Fruit fly (Drosophila melanogaster) whole organism, embryonic: ENCODE data around the gene CG45218.
A peak's percentile ranks its signal among the peaks of the same experiment; 100 is the strongest.

Experiments
- CG10267 ChIP-seq: fragments of 200-800 bp; sonication (Bioruptor generic); optimal IDR thresholded peaks from 2 replicates; lab custom pipeline; 2018; ENCODE audit warnings: missing biosample characterization, mild to moderate bottlenecking, missing genetic modification characterization, moderate library complexity
- CG1233 ChIP-seq: fragments of 200-800 bp; sonication (Bioruptor generic); optimal IDR thresholded peaks from 4 replicates; lab custom pipeline; 2018; ENCODE audit warnings: missing biosample characterization, mild to moderate bottlenecking, missing genetic modification characterization
- CG15601 ChIP-seq: fragments of 200-800 bp; sonication (Bioruptor generic); optimal IDR thresholded peaks from 3 replicates; lab custom pipeline; 2019; ENCODE audit warnings: missing biosample characterization, mild to moderate bottlenecking, missing genetic modification characterization, moderate library complexity
- CG16813 ChIP-seq: fragments of 200-800 bp; sonication (Bioruptor generic); IDR thresholded peaks from 3 replicates; pipeline ENCODE4 v1.3.6; 2022; ENCODE audit warnings: missing biosample characterization, missing genetic modification characterization; ENCODE audit not compliant: partially characterized antibody
- CG16863 ChIP-seq: fragments of 200-800 bp; sonication (Bioruptor generic); optimal IDR thresholded peaks from 3 replicates; lab custom pipeline; 2016; ENCODE audit warnings: missing biosample characterization, missing genetic modification characterization
- CG17568 ChIP-seq: fragments of 200-800 bp; sonication (Bioruptor generic); optimal IDR thresholded peaks from 2 replicates; lab custom pipeline; 2018; ENCODE audit warnings: missing biosample characterization, mild to moderate bottlenecking, missing genetic modification characterization, moderate library complexity
- CG17829 ChIP-seq: fragments of 200-800 bp; optimal IDR thresholded peaks from 2 replicates; lab custom pipeline; 2019; ENCODE audit warnings: missing biosample characterization, mild to moderate bottlenecking, missing genetic modification characterization, moderate library complexity
- CG18599 ChIP-seq: fragments of 200-800 bp; sonication (Bioruptor generic); optimal IDR thresholded peaks from 3 replicates; lab custom pipeline; 2017; ENCODE audit warnings: missing biosample characterization, missing genetic modification characterization, mild to moderate bottlenecking, moderate library complexity, missing genetic modification reagents
- CG2678 ChIP-seq: fragments of 200-800 bp; sonication (Bioruptor generic); optimal IDR thresholded peaks from 3 replicates; lab custom pipeline; 2019; ENCODE audit warnings: missing biosample characterization, mild to moderate bottlenecking, missing genetic modification characterization, moderate library complexity
- CG2875 ChIP-seq: fragments of 200-800 bp; sonication (Bioruptor generic); optimal IDR thresholded peaks from 2 replicates; lab custom pipeline; 2017; ENCODE audit warnings: missing biosample characterization, mild to moderate bottlenecking, missing genetic modification characterization, missing genetic modification reagents
- CG31441 ChIP-seq: fragments of 200-800 bp; sonication (Bioruptor generic); IDR thresholded peaks from 2 replicates; pipeline ENCODE4 v1.3.6; 2022; ENCODE audit warnings: missing biosample characterization, missing genetic modification characterization
- CG33213 ChIP-seq: fragments of 200-800 bp; sonication (Bioruptor generic); optimal IDR thresholded peaks from 3 replicates; lab custom pipeline; 2016; ENCODE audit warnings: missing biosample characterization, missing genetic modification characterization
- CG3995 ChIP-seq: fragments of 200-800 bp; sonication (Bioruptor generic); optimal IDR thresholded peaks from 3 replicates; lab custom pipeline; 2016; ENCODE audit warnings: missing biosample characterization, missing genetic modification characterization
- CG42726 ChIP-seq: fragments of 200-800 bp; sonication (Bioruptor generic); IDR thresholded peaks from 2 replicates; pipeline ENCODE4 v1.3.6; 2022; ENCODE audit warnings: missing biosample characterization, missing genetic modification characterization; ENCODE audit not compliant: partially characterized antibody
- CG43689 ChIP-seq: fragments of 200-800 bp; sonication (Bioruptor generic); IDR thresholded peaks from 2 replicates; pipeline ENCODE4 v1.3.6; 2022; ENCODE audit warnings: missing biosample characterization, missing genetic modification characterization
- CG5180 ChIP-seq: fragments of 200-800 bp; sonication (Bioruptor generic); optimal IDR thresholded peaks from 3 replicates; lab custom pipeline; 2017; ENCODE audit warnings: missing biosample characterization, missing genetic modification characterization, mild to moderate bottlenecking, moderate library complexity, missing genetic modification reagents
- CG6654 ChIP-seq: fragments of 200-800 bp; sonication (Bioruptor generic); optimal IDR thresholded peaks from 2 replicates; lab custom pipeline; 2017; ENCODE audit warnings: missing biosample characterization, mild to moderate bottlenecking, missing genetic modification characterization
- CG7357 ChIP-seq: fragments of 200-800 bp; sonication (Bioruptor generic); IDR thresholded peaks from 3 replicates; pipeline ENCODE4 v1.3.6; 2022; ENCODE audit warnings: missing biosample characterization, missing genetic modification characterization
- CG7839 ChIP-seq: fragments of 200-800 bp; sonication (Bioruptor generic); optimal IDR thresholded peaks from 3 replicates; lab custom pipeline; 2018; ENCODE audit warnings: missing biosample characterization, mild to moderate bottlenecking, missing genetic modification characterization, moderate library complexity
- CG8478 ChIP-seq: fragments of >200 bp; optimal IDR thresholded peaks from 2 replicates; lab custom pipeline; 2018
- CHES-1-like ChIP-seq: fragments of 200-800 bp; sonication (Bioruptor generic); optimal IDR thresholded peaks from 2 replicates; lab custom pipeline; 2016; ENCODE audit warnings: missing biosample characterization, missing genetic modification characterization
- CrebB ChIP-seq: fragments of 200-800 bp; sonication (Bioruptor generic); optimal IDR thresholded peaks from 3 replicates; lab custom pipeline; 2018; ENCODE audit warnings: missing biosample characterization, mild to moderate bottlenecking, missing genetic modification characterization
- Dp ChIP-seq: fragments of 200-800 bp; sonication (Bioruptor generic); optimal IDR thresholded peaks from 2 replicates; lab custom pipeline; 2018; ENCODE audit warnings: missing biosample characterization, mild to moderate bottlenecking, missing genetic modification characterization, moderate library complexity
- Eip74EF ChIP-seq, 2 experiments: fragments of 200-800 bp in 1 of 2; fragments of >200 bp in 1 of 2; sonication (Bioruptor generic) in 1 of 2; optimal IDR thresholded peaks; 2 replicates each; lab custom pipeline; 2017 to 2019; ENCODE audit warnings: missing biosample characterization in 2 of 2, missing genetic modification characterization in 2 of 2, mild to moderate bottlenecking in 1 of 2, moderate library complexity in 1 of 2
- Hey ChIP-seq: fragments of 200-800 bp; sonication (Bioruptor generic); optimal IDR thresholded peaks from 3 replicates; lab custom pipeline; 2018; ENCODE audit warnings: missing biosample characterization, mild to moderate bottlenecking, missing genetic modification characterization
- Hr3 ChIP-seq: fragments of 200-800 bp; sonication (Bioruptor generic); optimal IDR thresholded peaks from 3 replicates; lab custom pipeline; 2016; ENCODE audit warnings: missing biosample characterization, missing genetic modification characterization
- Hr39 ChIP-seq: fragments of >200 bp; optimal IDR thresholded peaks from 2 replicates; lab custom pipeline; 2017
- Mrtf ChIP-seq: fragments of 200-800 bp; sonication (Bioruptor generic); IDR thresholded peaks from 3 replicates; pipeline ENCODE4 v1.3.6; 2022; ENCODE audit warnings: missing biosample characterization, missing genetic modification characterization
- Nf-YC ChIP-seq: fragments of 200-800 bp; optimal IDR thresholded peaks from 3 replicates; lab custom pipeline; 2019; ENCODE audit warnings: missing biosample characterization, mild to moderate bottlenecking, missing genetic modification characterization, moderate library complexity
- Sry-β ChIP-seq: fragments of 200-800 bp; sonication (Bioruptor generic); optimal IDR thresholded peaks from 2 replicates; lab custom pipeline; 2018; ENCODE audit warnings: missing biosample characterization, mild to moderate bottlenecking, missing genetic modification characterization, moderate library complexity
- TFAM ChIP-seq: fragments of 200-800 bp; sonication (Bioruptor generic); optimal IDR thresholded peaks from 2 replicates; lab custom pipeline; 2017; ENCODE audit warnings: missing biosample characterization, missing genetic modification characterization, inconsistent platforms
- ac ChIP-seq: fragments of 200-800 bp; sonication (Bioruptor generic); optimal IDR thresholded peaks from 3 replicates; lab custom pipeline; 2017; ENCODE audit warnings: missing biosample characterization, mild to moderate bottlenecking, missing genetic modification characterization
- az2 ChIP-seq: fragments of 200-800 bp; sonication (Bioruptor generic); optimal IDR thresholded peaks from 3 replicates; lab custom pipeline; 2016; ENCODE audit warnings: missing biosample characterization, missing genetic modification characterization
- cas ChIP-seq: fragments of 200-800 bp; sonication (Bioruptor generic); IDR thresholded peaks from 2 replicates; pipeline ENCODE4 v1.3.6; 2022; ENCODE audit warnings: missing biosample characterization, missing genetic modification characterization
- cg ChIP-seq: fragments of 200-800 bp; sonication (Bioruptor generic); optimal IDR thresholded peaks from 3 replicates; lab custom pipeline; 2019; ENCODE audit warnings: missing biosample characterization, mild to moderate bottlenecking, missing genetic modification characterization, moderate library complexity
- chif ChIP-seq, 2 experiments: fragments of 200-800 bp; sonication (Bioruptor generic); optimal IDR thresholded peaks; 3 replicates each; lab custom pipeline; 2016; ENCODE audit warnings: missing biosample characterization in 2 of 2, missing genetic modification characterization in 2 of 2
- chn ChIP-seq: fragments of 200-800 bp; sonication (Bioruptor generic); optimal IDR thresholded peaks from 2 replicates; lab custom pipeline; 2016; ENCODE audit warnings: missing biosample characterization, missing genetic modification characterization
- croc ChIP-seq: fragments of 200-800 bp; sonication (Bioruptor generic); conservative IDR thresholded peaks from 3 replicates; pipeline ENCODE4 v1.3.6; 2022; ENCODE audit warnings: missing biosample characterization, missing genetic modification characterization
- dysf ChIP-seq: fragments of 200-800 bp; sonication (Bioruptor generic); IDR thresholded peaks from 3 replicates; pipeline ENCODE4 v1.3.6; 2022; ENCODE audit warnings: missing biosample characterization, missing genetic modification characterization
- fd102C ChIP-seq: fragments of 200-800 bp; sonication (Bioruptor generic); optimal IDR thresholded peaks from 2 replicates; lab custom pipeline; 2018; ENCODE audit warnings: missing biosample characterization, mild to moderate bottlenecking, missing genetic modification characterization, moderate library complexity
- fd96Cb ChIP-seq: fragments of 200-800 bp; sonication (Bioruptor generic); optimal IDR thresholded peaks from 2 replicates; lab custom pipeline; 2018; ENCODE audit warnings: missing biosample characterization, mild to moderate bottlenecking, missing genetic modification characterization, moderate library complexity
- grn ChIP-seq: fragments of 200-800 bp; sonication (Bioruptor generic); optimal IDR thresholded peaks from 3 replicates; lab custom pipeline; 2017; ENCODE audit warnings: missing biosample characterization, missing genetic modification characterization
- pfk ChIP-seq: fragments of 200-800 bp; sonication (Bioruptor generic); optimal IDR thresholded peaks from 2 replicates; lab custom pipeline; 2018; ENCODE audit warnings: missing biosample characterization, mild to moderate bottlenecking, missing genetic modification characterization, moderate library complexity
- pros ChIP-seq: fragments of 200-800 bp; sonication (Bioruptor generic); optimal IDR thresholded peaks from 3 replicates; lab custom pipeline; 2019; ENCODE audit warnings: missing biosample characterization, mild to moderate bottlenecking, missing genetic modification characterization, moderate library complexity
- ranshi ChIP-seq: fragments of 200-800 bp; sonication (Bioruptor generic); IDR thresholded peaks from 2 replicates; pipeline ENCODE4 v1.3.6; 2022; ENCODE audit warnings: missing biosample characterization, missing genetic modification characterization
- rib ChIP-seq: fragments of 200-800 bp; sonication (Bioruptor generic); IDR thresholded peaks from 2 replicates; pipeline ENCODE4 v1.3.6; 2022; ENCODE audit warnings: missing biosample characterization, missing genetic modification characterization
- sd ChIP-seq: fragments of 200-800 bp; sonication (Bioruptor generic); optimal IDR thresholded peaks from 3 replicates; lab custom pipeline; 2018; ENCODE audit warnings: missing biosample characterization, mild to moderate bottlenecking, missing genetic modification characterization, moderate library complexity
- seq ChIP-seq: fragments of 200-800 bp; sonication (Bioruptor generic); IDR thresholded peaks from 2 replicates; pipeline ENCODE4 v1.3.6; 2022; ENCODE audit warnings: missing biosample characterization, missing genetic modification characterization
- usp ChIP-seq: fragments of >200 bp; optimal IDR thresholded peaks from 2 replicates; lab custom pipeline; 2017; ENCODE audit warnings: missing biosample characterization, missing genetic modification characterization
- wor ChIP-seq: fragments of 200-800 bp; sonication (Bioruptor generic); IDR thresholded peaks from 2 replicates; pipeline ENCODE4 v1.3.6; 2022; ENCODE audit warnings: missing biosample characterization, missing genetic modification characterization

CG45218 gene

DNA sequence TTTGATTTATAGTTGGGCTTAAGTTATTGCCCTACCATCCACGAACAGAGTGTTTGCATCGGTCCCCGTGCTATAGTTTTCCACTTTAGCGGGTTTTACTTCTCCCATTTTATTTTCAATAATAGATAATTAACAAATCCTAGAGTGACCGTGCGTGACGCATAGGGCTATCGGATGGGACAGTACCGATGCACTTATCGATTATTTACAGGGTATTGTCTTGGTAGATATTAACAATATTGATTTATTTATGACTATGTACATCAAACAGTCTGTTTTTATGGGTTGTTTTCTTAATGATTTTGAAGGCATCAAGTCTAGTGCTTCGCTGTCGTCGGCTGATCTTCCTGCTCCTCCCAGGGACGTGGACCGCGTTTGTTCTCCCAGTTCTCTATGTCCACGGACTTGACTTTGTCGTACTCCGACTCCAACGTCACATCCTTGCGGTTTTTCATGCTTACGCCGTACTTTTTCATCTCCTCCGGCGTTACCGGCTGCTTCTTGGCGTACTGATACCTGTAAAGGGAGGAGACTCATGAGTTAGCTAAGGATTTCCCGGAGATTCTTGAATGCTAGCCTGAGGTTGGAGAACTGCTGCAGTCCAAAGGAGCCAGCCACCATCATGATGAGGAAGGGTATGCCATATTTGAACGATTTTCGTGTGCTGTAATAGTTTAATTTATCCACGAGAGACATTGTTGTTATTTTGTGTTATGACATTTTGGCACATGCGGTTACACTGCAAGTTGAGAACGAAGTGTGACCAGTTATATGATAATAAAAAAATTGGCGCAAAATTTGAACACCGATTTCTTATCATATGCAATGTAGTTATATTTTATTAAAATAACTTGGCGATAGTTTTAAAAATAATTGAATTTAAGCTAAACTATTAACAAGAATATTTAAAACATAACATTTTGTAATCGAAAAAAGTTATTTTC is 12.4 kb downstream of the CG45218 start, which contains the start of the genes MRG15 and Tm1 (continued):
- TF ChIP-seq CG2678 = no peak
- TF ChIP-seq CG8478 = no peak
- TF ChIP-seq CG10267 (tag; lab: Kevin White, UChicago) = no peak
- no peak for TF ChIP-seq chif (GFP tag; optimal IDR thresholded peaks at IDR 0.05; lab: Kevin White, UChicago)
- no peak for TF ChIP-seq CG31441
- TF ChIP-seq pros = no peak
- TF ChIP-seq chn = no peak
- peak; percentile 65 for TF ChIP-seq CG16813 (GFP tag; lab: Robert Waterston, UW)
- no peak for TF ChIP-seq CG42726 (GFP tag; lab: Robert Waterston, UW)
- no peak for TF ChIP-seq az2
- no peak for TF ChIP-seq Nf-YC
- no peak for TF ChIP-seq CG7357 (GFP tag; lab: Robert Waterston, UW)
- no peak for TF ChIP-seq rib (GFP tag; lab: Robert Waterston, UW)
- TF ChIP-seq cg (GFP tag; lab: Kevin White, UChicago) = no peak
- TF ChIP-seq seq (GFP tag; lab: Robert Waterston, UW) = no peak
- no peak for TF ChIP-seq usp (GFP tag; lab: Kevin White, UChicago)
- no peak for TF ChIP-seq grn (GFP tag; lab: Kevin White, UChicago)
- no peak for TF ChIP-seq ac
- TF ChIP-seq Hey (tag; lab: Kevin White, UChicago) = no peak
- no peak for TF ChIP-seq CrebB (tag; lab: Kevin White, UChicago)
- no peak for TF ChIP-seq CG15601
- no peak for TF ChIP-seq CG43689 (GFP tag; lab: Robert Waterston, UW)
- TF ChIP-seq cas (GFP tag; lab: Robert Waterston, UW) = no peak
- no peak for TF ChIP-seq Eip74EF (GFP tag; optimal IDR thresholded peaks at IDR 0.05; lab: Kevin White, UChicago)
- TF ChIP-seq fd102C (GFP tag; lab: Kevin White, UChicago) = no peak
- no peak for TF ChIP-seq sd (tag; lab: Kevin White, UChicago)
- no peak for TF ChIP-seq dysf
- TF ChIP-seq Hr3 (GFP tag; lab: Kevin White, UChicago) = no peak
- TF ChIP-seq croc (GFP tag; lab: Robert Waterston, UW) = no peak
- no peak for TF ChIP-seq CG6654 (GFP tag; lab: Kevin White, UChicago)
- no peak for TF ChIP-seq Sry-β (GFP tag; lab: Kevin White, UChicago)
- TF ChIP-seq CG3995 (GFP tag; lab: Kevin White, UChicago) = no peak
- TF ChIP-seq wor (GFP tag; lab: Robert Waterston, UW) = no peak
- no peak for TF ChIP-seq Mrtf (GFP tag; lab: Robert Waterston, UW)
- no peak for TF ChIP-seq ranshi (GFP tag; lab: Robert Waterston, UW)
- TF ChIP-seq CG5180 (GFP tag; lab: Kevin White, UChicago) = no peak
- no peak for TF ChIP-seq Hr39
- TF ChIP-seq CG17829 (tag; lab: Kevin White, UChicago) = no peak
- TF ChIP-seq pfk (GFP tag; lab: Kevin White, UChicago) = no peak
- TF ChIP-seq CG2875 = no peak
- TF ChIP-seq CG33213 (GFP tag; lab: Kevin White, UChicago) = no peak
- no peak for TF ChIP-seq CHES-1-like (GFP tag; lab: Kevin White, UChicago)
- TF ChIP-seq CG17568 (GFP tag; lab: Kevin White, UChicago) = no peak
- no peak for TF ChIP-seq CG18599
- no peak for TF ChIP-seq fd96Cb
- no peak for TF ChIP-seq CG1233
- no peak for TF ChIP-seq CG7839 (tag; lab: Kevin White, UChicago)
- TF ChIP-seq TFAM = no peak
- TF ChIP-seq Dp (GFP tag; lab: Kevin White, UChicago) = peak; percentile 88
- TF ChIP-seq CG16863 (GFP tag; lab: Kevin White, UChicago) = no peak
